Fruit fly (Drosophila melanogaster): Measurements from ENCODE around the gene Ndc80.
A peak's percentile ranks its signal among the peaks of the same experiment; 100 is the strongest.

Gene Ndc80

DNA sequence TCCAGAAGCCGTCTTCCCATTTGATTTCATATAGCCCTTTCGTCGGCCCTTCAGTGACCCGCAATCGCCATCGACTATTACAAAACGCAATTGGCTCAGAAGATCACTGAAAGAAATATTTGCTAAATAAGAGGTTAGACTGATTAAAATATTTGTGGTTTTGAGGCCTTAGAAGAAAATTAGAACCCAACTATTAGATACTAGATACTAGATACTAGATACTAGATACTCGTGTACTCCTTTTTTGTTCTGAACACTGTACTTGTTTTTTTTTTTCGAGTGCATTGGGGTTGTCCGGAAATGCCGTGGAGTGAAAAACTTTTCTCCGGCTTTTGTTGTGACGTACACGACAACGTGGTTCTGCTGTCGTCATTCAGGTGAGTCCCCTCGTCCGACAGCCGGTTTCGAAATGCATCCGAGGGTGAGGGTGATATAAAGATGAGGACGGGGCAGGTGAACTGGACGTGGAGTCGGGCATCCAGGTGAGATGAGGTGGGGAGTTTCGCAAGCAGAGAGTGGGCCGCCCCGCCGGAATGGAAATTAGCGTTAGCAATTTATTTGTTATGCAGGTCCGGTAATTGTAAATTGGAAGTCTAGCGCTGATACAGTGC is 18.5 kb upstream of the Ndc80 start (continued):
- no peak for TF ChIP-seq CG13123 (GFP tag; optimal IDR thresholded peaks at IDR 0.05)
- peak; percentile 48 for TF ChIP-seq lab (GFP tag; optimal IDR thresholded peaks at IDR 0.05)
- no peak for TF ChIP-seq Awh (GFP tag; IDR thresholded peaks at IDR 0.05)
- TF ChIP-seq nerfin-2 (GFP tag; IDR thresholded peaks at IDR 0.05; ENCODE audit: partially characterized antibody) = no peak
- no peak for TF ChIP-seq usp (GFP tag; optimal IDR thresholded peaks at IDR 0.05)
- TF ChIP-seq eyg (GFP tag; optimal IDR thresholded peaks at IDR 0.05) = no peak
- no peak for TF ChIP-seq Taf1 (GFP tag; IDR thresholded peaks at IDR 0.05)
- TF ChIP-seq ato (GFP tag; IDR thresholded peaks at IDR 0.05; ENCODE audit: partially characterized antibody) = no peak
- no peak for TF ChIP-seq gfzf (GFP tag; optimal IDR thresholded peaks at IDR 0.05)
- TF ChIP-seq CG6765 (GFP tag; optimal IDR thresholded peaks at IDR 0.05) = no peak
- no peak for TF ChIP-seq CG16813 (GFP tag; IDR thresholded peaks at IDR 0.05; ENCODE audit: partially characterized antibody)
- TF ChIP-seq Oaz (GFP tag; IDR thresholded peaks at IDR 0.05) = no peak
- no peak for TF ChIP-seq Trl (optimal IDR thresholded peaks at IDR 0.05)
- TF ChIP-seq Trl (GFP tag; optimal IDR thresholded peaks at IDR 0.05) = no peak
- TF ChIP-seq Chrac-16 (GFP tag; optimal IDR thresholded peaks at IDR 0.05) = peak; percentile 11
- TF ChIP-seq Pdp1 (GFP tag; optimal IDR thresholded peaks at IDR 0.05) = peak; percentile 6 to 33
- TF ChIP-seq CG9876 (GFP tag; optimal IDR thresholded peaks at IDR 0.05) = no peak
- TF ChIP-seq CG18262 (tag; optimal IDR thresholded peaks at IDR 0.05) = peak; percentile 26
- no peak for TF ChIP-seq luna (GFP tag; optimal IDR thresholded peaks at IDR 0.05)
- TF ChIP-seq trh (GFP tag; optimal IDR thresholded peaks at IDR 0.05) = no peak
- no peak for TF ChIP-seq CG7372 (GFP tag; IDR thresholded peaks at IDR 0.05)
- no peak for TF ChIP-seq CG10543 (GFP tag; optimal IDR thresholded peaks at IDR 0.05)
- no peak for TF ChIP-seq knrl (GFP tag; IDR thresholded peaks at IDR 0.05; ENCODE audit: partially characterized antibody)
- no peak for TF ChIP-seq Abd-B (GFP tag; optimal IDR thresholded peaks at IDR 0.05)
- peak in 1 of 2 experiments; percentile 67 for TF ChIP-seq bsh (GFP tag; optimal IDR thresholded peaks at IDR 0.05)
- TF ChIP-seq CG14965 (GFP tag; optimal IDR thresholded peaks at IDR 0.05; ENCODE audit: borderline replicate concordance) = no peak
- no peak for TF ChIP-seq Bdp1 (GFP tag; optimal IDR thresholded peaks at IDR 0.05)
- no peak for TF ChIP-seq CG12942 (GFP tag; optimal IDR thresholded peaks at IDR 0.05)
- TF ChIP-seq Hr39 (optimal IDR thresholded peaks at IDR 0.05) = no peak
- TF ChIP-seq nau (GFP tag; optimal IDR thresholded peaks at IDR 0.05) = no peak
- TF ChIP-seq gsb-n (tag; optimal IDR thresholded peaks at IDR 0.05) = peak; percentile 18
- TF ChIP-seq Rfx (GFP tag; IDR thresholded peaks at IDR 0.05) = peak; percentile 13; the same call in 1 of the 2 replicates
- no peak for TF ChIP-seq CG3163 (GFP tag; optimal IDR thresholded peaks at IDR 0.05)
- no peak for TF ChIP-seq Adf1 (GFP tag; IDR thresholded peaks at IDR 0.05)
- TF ChIP-seq slou (GFP tag; optimal IDR thresholded peaks at IDR 0.05) = no peak
- TF ChIP-seq CG17359 (tag; optimal IDR thresholded peaks at IDR 0.05) = peak; percentile 30
- no peak for TF ChIP-seq CG4328 (GFP tag; optimal IDR thresholded peaks at IDR 0.05)
- no peak for TF ChIP-seq ssp (GFP tag; IDR thresholded peaks at IDR 0.05)
- TF ChIP-seq run (tag; optimal IDR thresholded peaks at IDR 0.05) = no peak
- TF ChIP-seq CG31441 (GFP tag; IDR thresholded peaks at IDR 0.05) = peak; percentile 38; the same call in 1 of the 2 replicates
- no peak for TF ChIP-seq hth (optimal IDR thresholded peaks at IDR 0.05)
- TF ChIP-seq CG3065 (GFP tag; optimal IDR thresholded peaks at IDR 0.05) = no peak
- no peak for TF ChIP-seq CG9437 (GFP tag; optimal IDR thresholded peaks at IDR 0.05)
- no peak for TF ChIP-seq H15 (GFP tag; IDR thresholded peaks at IDR 0.05)
- TF ChIP-seq Dfd (GFP tag; optimal IDR thresholded peaks at IDR 0.05) = no peak
- no peak for TF ChIP-seq CG10654 (GFP tag; optimal IDR thresholded peaks at IDR 0.05)
- TF ChIP-seq repo (GFP tag; optimal IDR thresholded peaks at IDR 0.05) = no peak
- TF ChIP-seq gsb (GFP tag; IDR thresholded peaks at IDR 0.05) = no peak
- TF ChIP-seq ham (GFP tag; IDR thresholded peaks at IDR 0.05) = no peak
- TF ChIP-seq abd-A (tag; optimal IDR thresholded peaks at IDR 0.05) = no peak
- TF ChIP-seq CG12659 (GFP tag; optimal IDR thresholded peaks at IDR 0.05) = peak; percentile 1
- no peak for TF ChIP-seq CG10366 (GFP tag; IDR thresholded peaks at IDR 0.05)
